Worm (Caenorhabditis elegans) whole organism, L3 larva: ENCODE results near the gene Y39A1A.10.

ENCODE experiments used
- ceh-82 ChIP-seq: fragments of 150-350 bp; optimal IDR thresholded peaks from 2 replicates; lab custom pipeline; 2014; ENCODE audit warnings: missing biosample characterization, missing genetic modification characterization
- egl-27 ChIP-seq: sonication (generic microtip); optimal IDR thresholded peaks from 4 replicates; lab custom pipeline; 2017; ENCODE audit warnings: missing biosample characterization, missing genetic modification reagents, missing genetic modification characterization
- elt-1 ChIP-seq: fragments of 150-350 bp; optimal IDR thresholded peaks from 2 replicates; lab custom pipeline; 2014; ENCODE audit warnings: missing biosample characterization, missing genetic modification characterization
- lsy-12 ChIP-seq: sonication (generic microtip); optimal IDR thresholded peaks from 2 replicates; lab custom pipeline; 2016; ENCODE audit warnings: mild to moderate bottlenecking, missing genetic modification characterization, missing compliant biosample characterization
- mdl-1 ChIP-seq: fragments of 150-350 bp; optimal IDR thresholded peaks from 2 replicates; lab custom pipeline; 2014; ENCODE audit warnings: missing biosample characterization, missing genetic modification characterization
- nhr-12 ChIP-seq: fragments of 150-350 bp; optimal IDR thresholded peaks from 2 replicates; lab custom pipeline; 2014; ENCODE audit warnings: missing biosample characterization, missing genetic modification characterization
- nhr-23 ChIP-seq: fragments of 150-350 bp; optimal IDR thresholded peaks from 2 replicates; lab custom pipeline; 2014; ENCODE audit warnings: missing biosample characterization, missing genetic modification reagents, missing genetic modification characterization
- nhr-28 ChIP-seq: fragments of 150-350 bp; optimal IDR thresholded peaks from 2 replicates; lab custom pipeline; 2014; ENCODE audit warnings: missing biosample characterization, missing genetic modification characterization
- pha-4 ChIP-seq: fragments of 150-350 bp; optimal IDR thresholded peaks from 2 replicates; lab custom pipeline; 2014; ENCODE audit warnings: missing biosample characterization, missing genetic modification reagents, missing genetic modification characterization
- unc-39 ChIP-seq: sonication (generic microtip); optimal IDR thresholded peaks from 4 replicates; lab custom pipeline; 2017; ENCODE audit warnings: missing biosample characterization, missing genetic modification characterization
- unc-62 ChIP-seq: fragments of 150-350 bp; sonication (generic microtip); optimal IDR thresholded peaks from 4 replicates; lab custom pipeline; 2014; ENCODE audit warnings: missing biosample characterization, missing genetic modification reagents, missing genetic modification characterization

- TF ChIP-seq egl-27 (tag; lab: Kevin White, UChicago) (no peak), unc-62 (GFP tag; lab: Kevin White, UChicago) (no peak), pha-4 (tag; lab: Kevin White, UChicago) (peak; percentile 31), nhr-28 (tag; lab: Kevin White, UChicago) (no peak), elt-1 (tag; lab: Kevin White, UChicago) (no peak), ceh-82 (tag; lab: Kevin White, UChicago) (no peak), mdl-1 (tag; lab: Kevin White, UChicago) (no peak), nhr-12 (tag; lab: Kevin White, UChicago) (no peak), nhr-23 (tag; lab: Kevin White, UChicago) (no peak), lsy-12 (tag; lab: Kevin White, UChicago) (no peak), unc-39 (tag; lab: Kevin White, UChicago) (no peak)
Observed at ce11 chrIII:10637933-10638332, 5.4 kb downstream of the Y39A1A.10 start.
